Fruit fly (Drosophila melanogaster) whole organism, embryonic: ENCODE measurements around the gene Dis3.

ENCODE experiments used
- BEAF-32 ChIP-seq: fragments of 200-800 bp; sonication (Bioruptor generic); optimal IDR thresholded peaks from 3 replicates; lab custom pipeline; 2017; ENCODE audit warnings: missing biosample characterization, missing genetic modification characterization, mild to moderate bottlenecking, moderate library complexity, missing genetic modification reagents
- Bteb2 ChIP-seq: fragments of 200-800 bp; sonication (Bioruptor generic); optimal IDR thresholded peaks from 2 replicates; lab custom pipeline; 2016; ENCODE audit warnings: missing biosample characterization, missing genetic modification characterization
- CG12299 ChIP-seq: fragments of 200-800 bp; sonication (Bioruptor generic); optimal IDR thresholded peaks from 2 replicates; lab custom pipeline; 2018; ENCODE audit warnings: missing biosample characterization, mild to moderate bottlenecking, missing genetic modification characterization
- CG13287 ChIP-seq: fragments of 200-800 bp; sonication (Bioruptor generic); IDR thresholded peaks from 2 replicates; pipeline ENCODE4 v1.3.6; 2022; ENCODE audit warnings: missing biosample characterization, missing genetic modification characterization; ENCODE audit not compliant: partially characterized antibody
- CG13775 ChIP-seq: fragments of 200-800 bp; sonication (Bioruptor generic); optimal IDR thresholded peaks from 3 replicates; lab custom pipeline; 2017; ENCODE audit warnings: missing biosample characterization, mild to moderate bottlenecking, missing genetic modification characterization
- CG14710 ChIP-seq: fragments of 200-800 bp; sonication (Bioruptor generic); optimal IDR thresholded peaks from 3 replicates; lab custom pipeline; 2019; ENCODE audit warnings: missing biosample characterization, mild to moderate bottlenecking, missing genetic modification characterization, moderate library complexity
- CG1602 ChIP-seq: fragments of 200-800 bp; sonication (Bioruptor generic); optimal IDR thresholded peaks from 3 replicates; lab custom pipeline; 2016; ENCODE audit warnings: missing biosample characterization, missing genetic modification characterization
- CG16815 ChIP-seq: fragments of 200-800 bp; sonication (Bioruptor generic); optimal IDR thresholded peaks from 3 replicates; lab custom pipeline; 2017; ENCODE audit warnings: missing biosample characterization, mild to moderate bottlenecking, missing genetic modification characterization
- CG18262 ChIP-seq: fragments of 200-800 bp; optimal IDR thresholded peaks from 3 replicates; lab custom pipeline; 2019; ENCODE audit warnings: missing biosample characterization, mild to moderate bottlenecking, missing genetic modification characterization, moderate library complexity
- CG2120 ChIP-seq: fragments of 200-800 bp; sonication (Bioruptor generic); optimal IDR thresholded peaks from 3 replicates; lab custom pipeline; 2016; ENCODE audit warnings: missing biosample characterization, missing genetic modification characterization
- CG32532 ChIP-seq: fragments of 200-800 bp; sonication (Bioruptor generic); IDR thresholded peaks from 2 replicates; pipeline ENCODE4 v1.3.6; 2022; ENCODE audit warnings: missing biosample characterization, missing genetic modification characterization
- CG3838 ChIP-seq: fragments of 200-800 bp; sonication (Bioruptor generic); optimal IDR thresholded peaks from 3 replicates; lab custom pipeline; 2016; ENCODE audit warnings: missing biosample characterization, missing genetic modification characterization
- CG42726 ChIP-seq: fragments of 200-800 bp; sonication (Bioruptor generic); IDR thresholded peaks from 2 replicates; pipeline ENCODE4 v1.3.6; 2022; ENCODE audit warnings: missing biosample characterization, missing genetic modification characterization; ENCODE audit not compliant: partially characterized antibody
- CG4328 ChIP-seq: fragments of 200-800 bp; sonication (Bioruptor generic); optimal IDR thresholded peaks from 3 replicates; lab custom pipeline; 2017; ENCODE audit warnings: missing biosample characterization, missing genetic modification reagents, missing genetic modification characterization
- CG9215 ChIP-seq: fragments of 200-800 bp; sonication (Bioruptor generic); IDR thresholded peaks from 2 replicates; pipeline ENCODE4 v1.3.6; 2022; ENCODE audit warnings: missing biosample characterization, missing genetic modification characterization
- CG9817 ChIP-seq: fragments of 200-800 bp; sonication (Bioruptor generic); optimal IDR thresholded peaks from 2 replicates; lab custom pipeline; 2018; ENCODE audit warnings: missing biosample characterization, mild to moderate bottlenecking, missing genetic modification characterization, moderate library complexity
- CHES-1-like ChIP-seq: fragments of 200-800 bp; sonication (Bioruptor generic); optimal IDR thresholded peaks from 2 replicates; lab custom pipeline; 2016; ENCODE audit warnings: missing biosample characterization, missing genetic modification characterization
- Ets65A ChIP-seq: fragments of 200-800 bp; sonication (Bioruptor generic); peaks from one replicate; lab custom pipeline; 2016; ENCODE audit warnings: missing biosample characterization, missing genetic modification characterization
- HLH3B ChIP-seq: fragments of 200-800 bp; sonication (Bioruptor generic); IDR thresholded peaks from 2 replicates; pipeline ENCODE4 v1.3.6; 2022; ENCODE audit warnings: missing biosample characterization, missing genetic modification characterization
- Hey ChIP-seq: fragments of 200-800 bp; sonication (Bioruptor generic); optimal IDR thresholded peaks from 3 replicates; lab custom pipeline; 2018; ENCODE audit warnings: missing biosample characterization, mild to moderate bottlenecking, missing genetic modification characterization
- HmgZ ChIP-seq: fragments of 200-800 bp; sonication (Bioruptor generic); optimal IDR thresholded peaks from 2 replicates; lab custom pipeline; 2018; ENCODE audit warnings: missing biosample characterization, mild to moderate bottlenecking, missing genetic modification characterization
- Hsf ChIP-seq: fragments of 200-800 bp; sonication (Bioruptor generic); optimal IDR thresholded peaks from 3 replicates; lab custom pipeline; 2016; ENCODE audit warnings: missing biosample characterization, missing genetic modification characterization
- NfI ChIP-seq: fragments of 200-800 bp; sonication (Bioruptor generic); optimal IDR thresholded peaks from 3 replicates; lab custom pipeline; 2018; ENCODE audit warnings: missing biosample characterization, mild to moderate bottlenecking, missing genetic modification characterization, moderate library complexity
- Pdp1 ChIP-seq, 2 experiments: fragments of 200-800 bp; sonication (Bioruptor generic); optimal IDR thresholded peaks; 3 replicates each; lab custom pipeline; 2016; ENCODE audit warnings: missing biosample characterization in 2 of 2, missing genetic modification characterization in 2 of 2, mild to moderate bottlenecking in 1 of 2, moderate library complexity in 1 of 2
- Ravus ChIP-seq: fragments of 200-800 bp; sonication (Bioruptor generic); IDR thresholded peaks from 2 replicates; pipeline ENCODE4 v1.3.6; 2022; ENCODE audit warnings: missing biosample characterization, missing genetic modification characterization
- Rfx ChIP-seq: fragments of 200-800 bp; sonication (Bioruptor generic); IDR thresholded peaks from 2 replicates; pipeline ENCODE4 v1.3.6; 2022; ENCODE audit warnings: missing biosample characterization, missing genetic modification characterization
- Sin3A ChIP-seq: fragments of >200 bp; optimal IDR thresholded peaks from 2 replicates; lab custom pipeline; 2018
- Xrp1 ChIP-seq: fragments of 200-800 bp; sonication (Bioruptor generic); IDR thresholded peaks from 2 replicates; pipeline ENCODE4 v1.3.6; 2022; ENCODE audit warnings: missing biosample characterization, missing genetic modification characterization
- ato ChIP-seq: fragments of 200-800 bp; sonication (Bioruptor generic); IDR thresholded peaks from 2 replicates; pipeline ENCODE4 v1.3.6; 2022; ENCODE audit warnings: missing biosample characterization, missing genetic modification characterization; ENCODE audit not compliant: partially characterized antibody
- bcd ChIP-seq: fragments of 200-800 bp; sonication (Bioruptor generic); optimal IDR thresholded peaks from 2 replicates; lab custom pipeline; 2017; ENCODE audit warnings: missing biosample characterization, mild to moderate bottlenecking, missing genetic modification characterization
- chif ChIP-seq, 2 experiments: fragments of 200-800 bp; sonication (Bioruptor generic); optimal IDR thresholded peaks; 3 replicates each; lab custom pipeline; 2016; ENCODE audit warnings: missing biosample characterization in 2 of 2, missing genetic modification characterization in 2 of 2
- chinmo ChIP-seq: fragments of 200-800 bp; sonication (Bioruptor generic); IDR thresholded peaks from 4 replicates; pipeline ENCODE4 v1.3.6; 2022; ENCODE audit warnings: missing biosample characterization, missing genetic modification characterization; ENCODE audit not compliant: partially characterized antibody
- grau ChIP-seq: fragments of 200-800 bp; optimal IDR thresholded peaks from 3 replicates; lab custom pipeline; 2019; ENCODE audit warnings: missing biosample characterization, mild to moderate bottlenecking, missing genetic modification characterization, moderate library complexity
- kah ChIP-seq: fragments of 200-800 bp; sonication (Bioruptor generic); optimal IDR thresholded peaks from 2 replicates; lab custom pipeline; 2018; ENCODE audit warnings: missing biosample characterization, mild to moderate bottlenecking, missing genetic modification characterization
- ken ChIP-seq: fragments of 200-800 bp; sonication (Bioruptor generic); IDR thresholded peaks from 3 replicates; pipeline ENCODE4 v1.3.6; 2022; ENCODE audit warnings: missing biosample characterization, missing genetic modification characterization
- lilli ChIP-seq: fragments of 200-800 bp; sonication (Bioruptor generic); optimal IDR thresholded peaks from 3 replicates; lab custom pipeline; 2016; ENCODE audit warnings: missing biosample characterization, missing genetic modification characterization
- p53 ChIP-seq: fragments of 200-800 bp; sonication (Bioruptor generic); optimal IDR thresholded peaks from 2 replicates; lab custom pipeline; 2016; ENCODE audit warnings: missing biosample characterization, missing genetic modification characterization
- phol ChIP-seq: fragments of 200-800 bp; sonication (Bioruptor generic); optimal IDR thresholded peaks from 3 replicates; lab custom pipeline; 2018; ENCODE audit warnings: missing biosample characterization, mild to moderate bottlenecking, missing genetic modification characterization, moderate library complexity
- ranshi ChIP-seq: fragments of 200-800 bp; sonication (Bioruptor generic); IDR thresholded peaks from 2 replicates; pipeline ENCODE4 v1.3.6; 2022; ENCODE audit warnings: missing biosample characterization, missing genetic modification characterization
- ro ChIP-seq: fragments of 200-800 bp; sonication (Bioruptor generic); IDR thresholded peaks from 2 replicates; pipeline ENCODE4 v1.3.6; 2022; ENCODE audit warnings: missing biosample characterization, missing genetic modification characterization
- scrt ChIP-seq: fragments of 200-800 bp; sonication (Bioruptor generic); optimal IDR thresholded peaks from 2 replicates; lab custom pipeline; 2018; ENCODE audit warnings: missing biosample characterization, mild to moderate bottlenecking, missing genetic modification characterization, moderate library complexity
- sens ChIP-seq: fragments of 200-800 bp; sonication (Bioruptor generic); peaks from one replicate; lab custom pipeline; 2016; ENCODE audit warnings: missing biosample characterization, missing genetic modification characterization
- sisA ChIP-seq: fragments of 200-800 bp; sonication (Bioruptor generic); IDR thresholded peaks from 2 replicates; pipeline ENCODE4 v1.3.6; 2022; ENCODE audit warnings: missing biosample characterization, missing genetic modification characterization
- slbo ChIP-seq: fragments of 200-800 bp; sonication (Bioruptor generic); IDR thresholded peaks from 2 replicates; pipeline ENCODE4 v1.3.6; 2022; ENCODE audit warnings: missing biosample characterization, missing genetic modification characterization
- slou ChIP-seq: fragments of 200-800 bp; sonication (Bioruptor generic); optimal IDR thresholded peaks from 3 replicates; lab custom pipeline; 2016; ENCODE audit warnings: missing biosample characterization, missing genetic modification characterization
- ssp ChIP-seq: fragments of 200-800 bp; sonication (Bioruptor generic); IDR thresholded peaks from 2 replicates; pipeline ENCODE4 v1.3.6; 2022; ENCODE audit warnings: missing biosample characterization, missing genetic modification characterization
- unc-4 ChIP-seq: fragments of 200-800 bp; sonication (Bioruptor generic); IDR thresholded peaks from 2 replicates; pipeline ENCODE4 v1.3.6; 2022; ENCODE audit warnings: missing biosample characterization, missing genetic modification characterization; ENCODE audit not compliant: partially characterized antibody
- zfh2 ChIP-seq: fragments of 200-800 bp; sonication (Bioruptor generic); optimal IDR thresholded peaks from 2 replicates; lab custom pipeline; 2016; ENCODE audit warnings: missing biosample characterization, missing genetic modification characterization

The Dis3 gene

dm6 chr3R:24318217-24319082 lies 14.8 kb upstream of the Dis3 start, which contains the start of the genes Nab2 and BRWD3 (continued):
- peak; percentile 31 for TF ChIP-seq NfI
- TF ChIP-seq phol (tag; lab: Kevin White, UChicago): peak; percentile 65
- TF ChIP-seq lilli (GFP tag; lab: Kevin White, UChicago): no peak
- peak; percentile 7 for TF ChIP-seq CG18262
- TF ChIP-seq CG2120: peak; percentile 38
- peak; percentile 18 for TF ChIP-seq CG1602 (GFP tag; lab: Kevin White, UChicago)
- TF ChIP-seq HLH3B (GFP tag; lab: Robert Waterston, UW): peak; percentile 29; the same call in 1 of the 2 replicates
- no peak for TF ChIP-seq p53 (GFP tag; lab: Kevin White, UChicago)
- TF ChIP-seq ro (GFP tag; lab: Robert Waterston, UW): 0 out of 2 replicates have a peak, but pooled peaks have one; percentile 13
- no peak for TF ChIP-seq kah (GFP tag; lab: Kevin White, UChicago)
- no peak for TF ChIP-seq Hey (tag; lab: Kevin White, UChicago)
- TF ChIP-seq ato (GFP tag; lab: Robert Waterston, UW): peak; percentile 25
- peak; percentile 25 for TF ChIP-seq zfh2 (GFP tag; lab: Kevin White, UChicago)
- TF ChIP-seq CG4328 (GFP tag; lab: Kevin White, UChicago): peak; percentile 32
- TF ChIP-seq CG42726 (GFP tag; lab: Robert Waterston, UW): peak; percentile 81
- peak in 1 of 2 experiments; percentile 6 for TF ChIP-seq chif (GFP tag; optimal IDR thresholded peaks at IDR 0.05; lab: Kevin White, UChicago)
- TF ChIP-seq Pdp1 (GFP tag; optimal IDR thresholded peaks at IDR 0.05; lab: Kevin White, UChicago): peak in 1 of 2 experiments; percentile 28
- no peak for TF ChIP-seq slou
- no peak; the same call in 1 of the 2 replicates for TF ChIP-seq CG9215 (GFP tag; lab: Robert Waterston, UW)
- TF ChIP-seq chinmo (GFP tag; lab: Robert Waterston, UW): peak; percentile 45; the same call in 1 of the 4 replicates
- 0 out of 2 replicates have a peak, but pooled peaks have one; percentile 17 for TF ChIP-seq ssp (GFP tag; lab: Robert Waterston, UW)
- TF ChIP-seq CG9817 (tag; lab: Kevin White, UChicago): peak; percentile 58
- TF ChIP-seq Ets65A: peak; percentile 84
- TF ChIP-seq CHES-1-like (GFP tag; lab: Kevin White, UChicago): no peak
- peak; percentile 61 for TF ChIP-seq Hsf (GFP tag; lab: Kevin White, UChicago)
- peak; percentile 76 for TF ChIP-seq BEAF-32 (GFP tag; lab: Kevin White, UChicago)
- TF ChIP-seq HmgZ (tag; lab: Kevin White, UChicago): peak; percentile 4
- peak; percentile 68 for TF ChIP-seq CG13775
- peak; percentile 60; the same call in 1 of the 3 replicates for TF ChIP-seq ken
- no peak for TF ChIP-seq CG3838 (GFP tag; lab: Kevin White, UChicago)
- peak; percentile 47; the same call in 1 of the 2 replicates for TF ChIP-seq Xrp1 (GFP tag; lab: Robert Waterston, UW)
- TF ChIP-seq CG13287 (GFP tag; lab: Robert Waterston, UW): peak; percentile 52
- peak; percentile 64 for TF ChIP-seq CG14710 (tag; lab: Kevin White, UChicago)
- TF ChIP-seq ranshi (GFP tag; lab: Robert Waterston, UW): peak; percentile 37; the same call in 1 of the 2 replicates
- no peak for TF ChIP-seq CG12299 (tag; lab: Kevin White, UChicago)
- peak; percentile 38 for TF ChIP-seq CG16815
- no peak for TF ChIP-seq Ravus (GFP tag; lab: Robert Waterston, UW)
- peak; percentile 10 for TF ChIP-seq Bteb2
- peak; percentile 62 for TF ChIP-seq unc-4 (GFP tag; lab: Robert Waterston, UW)
- no peak for TF ChIP-seq grau
- TF ChIP-seq bcd (GFP tag; lab: Kevin White, UChicago): peak; percentile 22
- no peak for TF ChIP-seq scrt (GFP tag; lab: Kevin White, UChicago)
- TF ChIP-seq sens (GFP tag; lab: Kevin White, UChicago): peak; percentile 84
- TF ChIP-seq Sin3A (lab: Kevin White, UChicago): peak; percentile 18
- TF ChIP-seq sisA (GFP tag; lab: Robert Waterston, UW): peak; percentile 11; the same call in 1 of the 2 replicates
- peak; percentile 75 for TF ChIP-seq Rfx
- peak; percentile 49; the same call in 1 of the 2 replicates for TF ChIP-seq CG32532 (GFP tag; lab: Robert Waterston, UW)
- TF ChIP-seq slbo (GFP tag; lab: Robert Waterston, UW): peak; percentile 75
